Fruit fly (Drosophila melanogaster) whole organism, embryonic: ENCODE data around the gene nAChRalpha7.

ENCODE experiments used
- Asciz ChIP-seq: fragments of 200-800 bp; sonication (Bioruptor generic); optimal IDR thresholded peaks from 2 replicates; lab custom pipeline; 2017; ENCODE audit warnings: missing biosample characterization, mild to moderate bottlenecking, missing genetic modification characterization, missing genetic modification reagents
- B-H1 ChIP-seq: fragments of 200-800 bp; sonication (Bioruptor generic); IDR thresholded peaks from 3 replicates; pipeline ENCODE4 v1.3.6; 2022; ENCODE audit warnings: missing biosample characterization, missing genetic modification characterization
- Bgb ChIP-seq: fragments of 200-800 bp; sonication (Bioruptor generic); IDR thresholded peaks from 2 replicates; pipeline ENCODE4 v1.3.6; 2022; ENCODE audit warnings: missing biosample characterization, missing genetic modification characterization; ENCODE audit not compliant: partially characterized antibody
- Bteb2 ChIP-seq: fragments of 200-800 bp; sonication (Bioruptor generic); optimal IDR thresholded peaks from 2 replicates; lab custom pipeline; 2016; ENCODE audit warnings: missing biosample characterization, missing genetic modification characterization
- C15 ChIP-seq: fragments of 200-800 bp; sonication (Bioruptor generic); IDR thresholded peaks from 3 replicates; pipeline ENCODE4 v1.3.6; 2022; ENCODE audit warnings: missing biosample characterization, missing genetic modification characterization
- CG1024 ChIP-seq: fragments of 200-800 bp; sonication (Bioruptor generic); IDR thresholded peaks from 2 replicates; pipeline ENCODE4 v1.3.6; 2022; ENCODE audit warnings: missing biosample characterization, missing genetic modification characterization
- CG11085 ChIP-seq: fragments of 200-800 bp; sonication (Bioruptor generic); IDR thresholded peaks from 2 replicates; pipeline ENCODE4 v1.3.6; 2022; ENCODE audit warnings: missing biosample characterization, missing genetic modification characterization
- CG11247 ChIP-seq: fragments of 200-800 bp; sonication (Bioruptor generic); IDR thresholded peaks from 2 replicates; pipeline ENCODE4 v1.3.6; 2022; ENCODE audit warnings: missing biosample characterization, missing genetic modification characterization
- CG12236 ChIP-seq: fragments of 200-800 bp; sonication (Bioruptor generic); optimal IDR thresholded peaks from 2 replicates; lab custom pipeline; 2016; ENCODE audit warnings: missing biosample characterization, missing genetic modification characterization
- CG12744 ChIP-seq: fragments of 200-800 bp; sonication (Bioruptor generic); optimal IDR thresholded peaks from 2 replicates; lab custom pipeline; 2016; ENCODE audit warnings: missing biosample characterization, missing genetic modification characterization
- CG13287 ChIP-seq: fragments of 200-800 bp; sonication (Bioruptor generic); IDR thresholded peaks from 2 replicates; pipeline ENCODE4 v1.3.6; 2022; ENCODE audit warnings: missing biosample characterization, missing genetic modification characterization; ENCODE audit not compliant: partially characterized antibody
- CG13624 ChIP-seq: fragments of 200-800 bp; sonication (Bioruptor generic); optimal IDR thresholded peaks from 2 replicates; lab custom pipeline; 2016; ENCODE audit warnings: missing biosample characterization, missing genetic modification characterization
- CG13775 ChIP-seq: fragments of 200-800 bp; sonication (Bioruptor generic); optimal IDR thresholded peaks from 3 replicates; lab custom pipeline; 2017; ENCODE audit warnings: missing biosample characterization, mild to moderate bottlenecking, missing genetic modification characterization
- CG14860 ChIP-seq: fragments of 200-800 bp; sonication (Bioruptor generic); IDR thresholded peaks from 3 replicates; pipeline ENCODE4 v1.3.6; 2022; ENCODE audit warnings: missing biosample characterization, missing genetic modification characterization; ENCODE audit not compliant: partially characterized antibody
- CG15011 ChIP-seq: fragments of 200-800 bp; sonication (Bioruptor generic); optimal IDR thresholded peaks from 3 replicates; lab custom pipeline; 2018; ENCODE audit warnings: missing biosample characterization, mild to moderate bottlenecking, missing genetic modification characterization
- CG15514 ChIP-seq: fragments of 200-800 bp; sonication (Bioruptor generic); optimal IDR thresholded peaks from 3 replicates; lab custom pipeline; 2017; ENCODE audit warnings: missing biosample characterization, missing genetic modification characterization, mild to moderate bottlenecking, moderate library complexity, missing genetic modification reagents
- CG18476 ChIP-seq: fragments of 200-800 bp; sonication (Bioruptor generic); optimal IDR thresholded peaks from 2 replicates; lab custom pipeline; 2016; ENCODE audit warnings: missing biosample characterization, mild to moderate bottlenecking, missing genetic modification characterization
- CG32532 ChIP-seq: fragments of 200-800 bp; sonication (Bioruptor generic); IDR thresholded peaks from 2 replicates; pipeline ENCODE4 v1.3.6; 2022; ENCODE audit warnings: missing biosample characterization, missing genetic modification characterization
- CG4617 ChIP-seq: fragments of 200-800 bp; sonication (Bioruptor generic); optimal IDR thresholded peaks from 3 replicates; lab custom pipeline; 2016; ENCODE audit warnings: missing biosample characterization, missing genetic modification characterization, borderline replicate concordance
- CG4854 ChIP-seq: fragments of 200-800 bp; sonication (Bioruptor generic); optimal IDR thresholded peaks from 2 replicates; lab custom pipeline; 2016; ENCODE audit warnings: missing biosample characterization, missing genetic modification characterization, inconsistent platforms
- CG5953 ChIP-seq: fragments of 200-800 bp; sonication (Bioruptor generic); IDR thresholded peaks from 2 replicates; pipeline ENCODE4 v1.3.6; 2022; ENCODE audit warnings: missing biosample characterization, missing genetic modification characterization
- CG8765 ChIP-seq: fragments of 200-800 bp; sonication (Bioruptor generic); IDR thresholded peaks from 2 replicates; pipeline ENCODE4 v1.3.6; 2022; ENCODE audit warnings: missing biosample characterization, missing genetic modification characterization
- Ets65A ChIP-seq: fragments of 200-800 bp; sonication (Bioruptor generic); peaks from one replicate; lab custom pipeline; 2016; ENCODE audit warnings: missing biosample characterization, missing genetic modification characterization
- Hr39 ChIP-seq: fragments of >200 bp; optimal IDR thresholded peaks from 2 replicates; lab custom pipeline; 2017
- MESR4 ChIP-seq: fragments of 200-800 bp; sonication (Bioruptor generic); optimal IDR thresholded peaks from 2 replicates; lab custom pipeline; 2018; ENCODE audit warnings: missing biosample characterization, mild to moderate bottlenecking, missing genetic modification characterization, moderate library complexity
- Med ChIP-seq: fragments of 200-800 bp; sonication (Bioruptor generic); peaks from one replicate; lab custom pipeline; 2016; ENCODE audit warnings: missing biosample characterization, missing genetic modification characterization, mild to moderate bottlenecking, inconsistent platforms, moderate library complexity
- Poxn ChIP-seq: fragments of 200-800 bp; sonication (Bioruptor generic); IDR thresholded peaks from 2 replicates; pipeline ENCODE4 v1.3.6; 2022; ENCODE audit warnings: missing biosample characterization, missing genetic modification characterization
- Sox100B ChIP-seq: fragments of 200-800 bp; sonication (Bioruptor generic); optimal IDR thresholded peaks from 3 replicates; lab custom pipeline; 2018; ENCODE audit warnings: missing biosample characterization, mild to moderate bottlenecking, missing genetic modification characterization
- Sry-β ChIP-seq: fragments of 200-800 bp; sonication (Bioruptor generic); optimal IDR thresholded peaks from 2 replicates; lab custom pipeline; 2018; ENCODE audit warnings: missing biosample characterization, mild to moderate bottlenecking, missing genetic modification characterization, moderate library complexity
- ab ChIP-seq: fragments of 200-800 bp; sonication (Bioruptor generic); optimal IDR thresholded peaks from 2 replicates; lab custom pipeline; 2016; ENCODE audit warnings: missing biosample characterization, missing genetic modification characterization
- ase ChIP-seq: fragments of 200-800 bp; sonication (Bioruptor generic); IDR thresholded peaks from 3 replicates; pipeline ENCODE4 v1.3.6; 2022; ENCODE audit warnings: missing biosample characterization, missing genetic modification characterization
- cg ChIP-seq: fragments of 200-800 bp; sonication (Bioruptor generic); optimal IDR thresholded peaks from 3 replicates; lab custom pipeline; 2019; ENCODE audit warnings: missing biosample characterization, mild to moderate bottlenecking, missing genetic modification characterization, moderate library complexity
- crc ChIP-seq: fragments of 200-800 bp; sonication (Bioruptor generic); optimal IDR thresholded peaks from 2 replicates; lab custom pipeline; 2016; ENCODE audit warnings: missing biosample characterization, missing genetic modification characterization
- danr ChIP-seq: fragments of 200-800 bp; sonication (Bioruptor generic); IDR thresholded peaks from 2 replicates; pipeline ENCODE4 v1.3.6; 2022; ENCODE audit warnings: missing biosample characterization, missing genetic modification characterization
- dpn ChIP-seq, 2 experiments: fragments of 200-800 bp; sonication (Bioruptor generic); optimal IDR thresholded peaks; 3 replicates each; lab custom pipeline; 2016; ENCODE audit warnings: missing biosample characterization in 2 of 2, missing genetic modification characterization in 2 of 2
- ems ChIP-seq: fragments of 200-800 bp; sonication (Bioruptor generic); optimal IDR thresholded peaks from 3 replicates; lab custom pipeline; 2016; ENCODE audit warnings: missing biosample characterization, missing genetic modification characterization
- fd96Cb ChIP-seq: fragments of 200-800 bp; sonication (Bioruptor generic); optimal IDR thresholded peaks from 2 replicates; lab custom pipeline; 2018; ENCODE audit warnings: missing biosample characterization, mild to moderate bottlenecking, missing genetic modification characterization, moderate library complexity
- hb ChIP-seq: fragments of 200-800 bp; sonication (Bioruptor generic); IDR thresholded peaks from 3 replicates; pipeline ENCODE4 v1.3.6; 2022; ENCODE audit warnings: missing biosample characterization, missing genetic modification characterization; ENCODE audit not compliant: partially characterized antibody
- lbe ChIP-seq: fragments of 200-800 bp; sonication (Bioruptor generic); optimal IDR thresholded peaks from 2 replicates; lab custom pipeline; 2016; ENCODE audit warnings: missing biosample characterization, mild to moderate bottlenecking, missing genetic modification characterization
- lola ChIP-seq, 3 experiments: fragments of >200 bp in 2 of 3; fragments of 200-800 bp in 1 of 3; sonication (Bioruptor generic) in 1 of 3; optimal IDR thresholded peaks; 2 replicates each; lab custom pipeline; 2017 to 2019; ENCODE audit warnings: missing biosample characterization in 3 of 3, missing genetic modification characterization in 3 of 3, mild to moderate bottlenecking in 1 of 3, moderate library complexity in 1 of 3
- luna ChIP-seq: fragments of 200-800 bp; sonication (Bioruptor generic); optimal IDR thresholded peaks from 2 replicates; lab custom pipeline; 2016; ENCODE audit warnings: missing biosample characterization, missing genetic modification characterization
- mam ChIP-seq: fragments of 200-800 bp; sonication (Bioruptor generic); optimal IDR thresholded peaks from 3 replicates; lab custom pipeline; 2016; ENCODE audit warnings: missing biosample characterization, missing genetic modification characterization
- mirr ChIP-seq: fragments of 200-800 bp; sonication (Bioruptor generic); optimal IDR thresholded peaks from 3 replicates; lab custom pipeline; 2018; ENCODE audit warnings: missing biosample characterization, mild to moderate bottlenecking, missing genetic modification characterization
- p53 ChIP-seq: fragments of 200-800 bp; sonication (Bioruptor generic); optimal IDR thresholded peaks from 2 replicates; lab custom pipeline; 2016; ENCODE audit warnings: missing biosample characterization, missing genetic modification characterization
- pb ChIP-seq: fragments of 200-800 bp; sonication (Bioruptor generic); optimal IDR thresholded peaks from 3 replicates; lab custom pipeline; 2016; ENCODE audit warnings: missing biosample characterization, missing genetic modification characterization
- slp2 ChIP-seq: fragments of 200-800 bp; sonication (Bioruptor generic); optimal IDR thresholded peaks from 2 replicates; lab custom pipeline; 2016; ENCODE audit warnings: missing biosample characterization, missing genetic modification characterization
- tgo ChIP-seq: fragments of 200-800 bp; sonication (Bioruptor generic); IDR thresholded peaks from 3 replicates; pipeline ENCODE4 v1.3.6; 2022; ENCODE audit warnings: missing biosample characterization, missing genetic modification characterization
- unpg ChIP-seq: fragments of 200-800 bp; sonication (Bioruptor generic); optimal IDR thresholded peaks from 3 replicates; lab custom pipeline; 2018; ENCODE audit warnings: missing biosample characterization, mild to moderate bottlenecking, missing genetic modification characterization, moderate library complexity
- vfl ChIP-seq: fragments of 200-800 bp; sonication (Bioruptor generic); optimal IDR thresholded peaks from 2 replicates; lab custom pipeline; 2016; ENCODE audit warnings: missing biosample characterization, missing genetic modification characterization
- wek ChIP-seq: fragments of 200-800 bp; sonication (Bioruptor generic); optimal IDR thresholded peaks from 3 replicates; lab custom pipeline; 2018; ENCODE audit warnings: missing biosample characterization, mild to moderate bottlenecking, missing genetic modification characterization, moderate library complexity
- wor ChIP-seq: fragments of 200-800 bp; sonication (Bioruptor generic); IDR thresholded peaks from 2 replicates; pipeline ENCODE4 v1.3.6; 2022; ENCODE audit warnings: missing biosample characterization, missing genetic modification characterization

nAChRalpha7 gene

DNA sequence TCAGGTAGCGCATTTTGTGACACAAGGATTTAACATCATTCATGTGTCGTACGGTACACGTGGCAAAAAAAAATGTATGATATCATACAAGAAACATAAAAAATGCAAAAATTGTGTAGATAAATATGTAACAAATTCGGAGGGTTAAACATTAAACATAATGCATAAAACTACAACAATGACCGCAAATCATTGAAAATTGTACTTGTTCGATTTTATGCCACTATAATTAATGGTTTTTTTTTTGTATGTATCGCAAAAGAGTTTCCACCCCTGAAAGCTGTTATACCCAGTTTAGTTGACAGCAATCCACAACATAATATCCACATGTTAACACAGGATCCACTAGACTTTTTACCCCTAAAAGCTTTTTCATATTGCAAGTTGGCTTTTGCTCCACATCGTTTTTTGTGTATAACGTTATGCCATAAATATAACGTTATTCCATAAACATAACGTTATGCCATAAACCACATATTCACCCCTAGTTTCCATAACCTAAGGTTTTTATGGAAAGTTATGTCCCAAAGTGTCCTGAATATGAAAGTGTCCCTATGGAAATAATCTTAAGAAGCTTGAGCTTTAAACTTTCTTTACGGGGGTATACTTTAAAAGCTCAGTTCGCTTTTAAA lies 704 bp upstream of the nAChRalpha7 start (continued):
- TF ChIP-seq B-H1 (GFP tag; lab: Robert Waterston, UW) (no peak), Poxn (no peak), p53 (GFP tag; lab: Kevin White, UChicago) (no peak), Med (GFP tag; lab: Kevin White, UChicago) (no peak), Sry-β (GFP tag; lab: Kevin White, UChicago) (no peak), CG15011 (GFP tag; lab: Kevin White, UChicago) (no peak), CG13287 (no peak), CG18476 (no peak), CG5953 (GFP tag; lab: Robert Waterston, UW) (no peak), wek (GFP tag; lab: Kevin White, UChicago) (no peak), unpg (GFP tag; lab: Kevin White, UChicago) (peak; percentile 63), ase (no peak), mam (no peak), mirr (GFP tag; lab: Kevin White, UChicago) (no peak), Bteb2 (GFP tag; lab: Kevin White, UChicago) (peak; percentile 36), CG1024 (GFP tag; lab: Robert Waterston, UW) (no peak), CG12744 (GFP tag; lab: Kevin White, UChicago) (no peak), CG13775 (GFP tag; lab: Kevin White, UChicago) (no peak), Asciz (GFP tag; lab: Kevin White, UChicago) (no peak), C15 (GFP tag; lab: Robert Waterston, UW) (no peak), luna (no peak), CG32532 (GFP tag; lab: Robert Waterston, UW) (no peak), lola (GFP tag; optimal IDR thresholded peaks at IDR 0.05; lab: Kevin White, UChicago) (peak in 1 of 3 experiments; percentile 34), fd96Cb (no peak), slp2 (no peak), ems (GFP tag; lab: Kevin White, UChicago) (no peak), crc (GFP tag; lab: Kevin White, UChicago) (no peak), CG13624 (GFP tag; lab: Kevin White, UChicago) (no peak), cg (no peak), MESR4 (no peak), danr (GFP tag; lab: Robert Waterston, UW) (no peak), Ets65A (no peak), lbe (GFP tag; lab: Kevin White, UChicago) (peak; percentile 31), wor (GFP tag; lab: Robert Waterston, UW) (no peak), CG8765 (no peak), Hr39 (lab: Kevin White, UChicago) (no peak), dpn (GFP tag; optimal IDR thresholded peaks at IDR 0.05; lab: Kevin White, UChicago) (peak in 1 of 2 experiments; percentile 59), CG4617 (no peak), hb (GFP tag; lab: Robert Waterston, UW) (no peak), CG11085 (GFP tag; lab: Robert Waterston, UW) (no peak), CG14860 (GFP tag; lab: Robert Waterston, UW) (no peak), CG11247 (GFP tag; lab: Robert Waterston, UW) (no peak), vfl (GFP tag; lab: Kevin White, UChicago) (no peak), CG15514 (GFP tag; lab: Kevin White, UChicago) (no peak), ab (no peak), CG12236 (GFP tag; lab: Kevin White, UChicago) (no peak), Sox100B (GFP tag; lab: Kevin White, UChicago) (no peak), tgo (GFP tag; lab: Robert Waterston, UW) (no peak), CG4854 (GFP tag; lab: Kevin White, UChicago) (no peak), Bgb (no peak), pb (GFP tag; lab: Kevin White, UChicago) (no peak)
